Fruit fly (Drosophila melanogaster) whole organism, embryonic: ENCODE measurements around the gene SPH93.

ENCODE experiments used
- Antp ChIP-seq: fragments of 200-800 bp; sonication (Bioruptor generic); optimal IDR thresholded peaks from 3 replicates; lab custom pipeline; 2016; ENCODE audit warnings: missing biosample characterization, missing genetic modification characterization
- Bdp1 ChIP-seq: fragments of 200-800 bp; sonication (Bioruptor generic); optimal IDR thresholded peaks from 3 replicates; lab custom pipeline; 2016; ENCODE audit warnings: missing biosample characterization, missing genetic modification characterization
- BtbVII ChIP-seq: fragments of 200-800 bp; sonication (Bioruptor generic); optimal IDR thresholded peaks from 3 replicates; lab custom pipeline; 2017; ENCODE audit warnings: missing biosample characterization, mild to moderate bottlenecking, missing genetic modification characterization
- CG10431 ChIP-seq: fragments of 200-800 bp; sonication (Bioruptor generic); optimal IDR thresholded peaks from 3 replicates; lab custom pipeline; 2018; ENCODE audit warnings: missing biosample characterization, mild to moderate bottlenecking, missing genetic modification characterization
- CG10959 ChIP-seq: fragments of 200-800 bp; sonication (Bioruptor generic); IDR thresholded peaks from 2 replicates; pipeline ENCODE4 v1.3.6; 2022; ENCODE audit warnings: missing biosample characterization, missing genetic modification characterization
- CG12236 ChIP-seq: fragments of 200-800 bp; sonication (Bioruptor generic); optimal IDR thresholded peaks from 2 replicates; lab custom pipeline; 2016; ENCODE audit warnings: missing biosample characterization, missing genetic modification characterization
- CG17361 ChIP-seq: fragments of 200-800 bp; sonication (Bioruptor generic); IDR thresholded peaks from 3 replicates; pipeline ENCODE4 v1.3.6; 2022; ENCODE audit warnings: missing biosample characterization, missing genetic modification characterization
- CG17612 ChIP-seq: fragments of 200-800 bp; sonication (Bioruptor generic); IDR thresholded peaks from 2 replicates; pipeline ENCODE4 v1.3.6; 2022; ENCODE audit warnings: missing biosample characterization, missing genetic modification characterization
- CG2678 ChIP-seq: fragments of 200-800 bp; sonication (Bioruptor generic); optimal IDR thresholded peaks from 3 replicates; lab custom pipeline; 2019; ENCODE audit warnings: missing biosample characterization, mild to moderate bottlenecking, missing genetic modification characterization, moderate library complexity
- CG31365 ChIP-seq: fragments of 200-800 bp; sonication (Bioruptor generic); optimal IDR thresholded peaks from 2 replicates; lab custom pipeline; 2018; ENCODE audit warnings: missing biosample characterization, mild to moderate bottlenecking, missing genetic modification characterization
- CG31441 ChIP-seq: fragments of 200-800 bp; sonication (Bioruptor generic); IDR thresholded peaks from 2 replicates; pipeline ENCODE4 v1.3.6; 2022; ENCODE audit warnings: missing biosample characterization, missing genetic modification characterization
- CG34422 ChIP-seq: fragments of 200-800 bp; sonication (Bioruptor generic); IDR thresholded peaks from 3 replicates; pipeline ENCODE4 v1.3.6; 2022; ENCODE audit warnings: missing biosample characterization, missing genetic modification characterization
- CG3838 ChIP-seq: fragments of 200-800 bp; sonication (Bioruptor generic); optimal IDR thresholded peaks from 3 replicates; lab custom pipeline; 2016; ENCODE audit warnings: missing biosample characterization, missing genetic modification characterization
- CG4617 ChIP-seq: fragments of 200-800 bp; sonication (Bioruptor generic); optimal IDR thresholded peaks from 3 replicates; lab custom pipeline; 2016; ENCODE audit warnings: missing biosample characterization, missing genetic modification characterization, borderline replicate concordance
- CG6254 ChIP-seq: fragments of 200-800 bp; sonication (Bioruptor generic); optimal IDR thresholded peaks from 3 replicates; lab custom pipeline; 2017; ENCODE audit warnings: mild to moderate bottlenecking, missing biosample characterization, missing genetic modification reagents, missing genetic modification characterization
- CG6272 ChIP-seq: fragments of 200-800 bp; sonication (Bioruptor generic); IDR thresholded peaks from 2 replicates; pipeline ENCODE4 v1.3.6; 2022; ENCODE audit warnings: missing biosample characterization, missing genetic modification characterization
- CG6683 ChIP-seq: fragments of 200-800 bp; sonication (Bioruptor generic); optimal IDR thresholded peaks from 2 replicates; lab custom pipeline; 2017; ENCODE audit warnings: missing biosample characterization, mild to moderate bottlenecking, missing genetic modification characterization, missing genetic modification reagents
- CG7357 ChIP-seq: fragments of 200-800 bp; sonication (Bioruptor generic); IDR thresholded peaks from 3 replicates; pipeline ENCODE4 v1.3.6; 2022; ENCODE audit warnings: missing biosample characterization, missing genetic modification characterization
- CG7839 ChIP-seq: fragments of 200-800 bp; sonication (Bioruptor generic); optimal IDR thresholded peaks from 3 replicates; lab custom pipeline; 2018; ENCODE audit warnings: missing biosample characterization, mild to moderate bottlenecking, missing genetic modification characterization, moderate library complexity
- CG8089 ChIP-seq: fragments of 200-800 bp; sonication (Bioruptor generic); optimal IDR thresholded peaks from 3 replicates; lab custom pipeline; 2016; ENCODE audit warnings: missing biosample characterization, missing genetic modification characterization
- CG9932 ChIP-seq: fragments of 200-800 bp; sonication (Bioruptor generic); IDR thresholded peaks from 2 replicates; pipeline ENCODE4 v1.3.6; 2022; ENCODE audit warnings: missing biosample characterization, missing genetic modification characterization
- Dek ChIP-seq: fragments of 200-800 bp; sonication (Bioruptor generic); optimal IDR thresholded peaks from 3 replicates; lab custom pipeline; 2019; ENCODE audit warnings: missing biosample characterization, mild to moderate bottlenecking, missing genetic modification characterization, moderate library complexity
- Hey ChIP-seq: fragments of 200-800 bp; sonication (Bioruptor generic); optimal IDR thresholded peaks from 3 replicates; lab custom pipeline; 2018; ENCODE audit warnings: missing biosample characterization, mild to moderate bottlenecking, missing genetic modification characterization
- Hr78 ChIP-seq, 2 experiments: fragments of 200-800 bp in 1 of 2; fragments of >200 bp in 1 of 2; sonication (Bioruptor generic) in 1 of 2; optimal IDR thresholded peaks; 2 replicates each; lab custom pipeline; 2017 to 2019; ENCODE audit warnings: missing biosample characterization in 2 of 2, missing genetic modification characterization in 2 of 2, mild to moderate bottlenecking in 1 of 2, moderate library complexity in 1 of 2
- Lim3 ChIP-seq: fragments of 200-800 bp; sonication (Bioruptor generic); IDR thresholded peaks from 2 replicates; pipeline ENCODE4 v1.3.6; 2022; ENCODE audit warnings: missing biosample characterization, missing genetic modification characterization
- Max ChIP-seq: fragments of 200-800 bp; sonication (Bioruptor generic); optimal IDR thresholded peaks from 2 replicates; lab custom pipeline; 2016; ENCODE audit warnings: missing biosample characterization, mild to moderate bottlenecking, missing genetic modification characterization
- Mes4 ChIP-seq: fragments of 200-800 bp; sonication (Bioruptor generic); optimal IDR thresholded peaks from 2 replicates; lab custom pipeline; 2016; ENCODE audit warnings: missing biosample characterization, missing genetic modification characterization
- Mrtf ChIP-seq: fragments of 200-800 bp; sonication (Bioruptor generic); IDR thresholded peaks from 3 replicates; pipeline ENCODE4 v1.3.6; 2022; ENCODE audit warnings: missing biosample characterization, missing genetic modification characterization
- NfI ChIP-seq: fragments of 200-800 bp; sonication (Bioruptor generic); optimal IDR thresholded peaks from 3 replicates; lab custom pipeline; 2018; ENCODE audit warnings: missing biosample characterization, mild to moderate bottlenecking, missing genetic modification characterization, moderate library complexity
- Oaz ChIP-seq: fragments of 200-800 bp; sonication (Bioruptor generic); IDR thresholded peaks from 2 replicates; pipeline ENCODE4 v1.3.6; 2022; ENCODE audit warnings: missing biosample characterization, missing genetic modification characterization
- Opbp ChIP-seq: fragments of 200-800 bp; sonication (Bioruptor generic); IDR thresholded peaks from 3 replicates; pipeline ENCODE4 v1.3.6; 2022; ENCODE audit warnings: missing biosample characterization, missing genetic modification characterization; ENCODE audit not compliant: partially characterized antibody
- Poxn ChIP-seq: fragments of 200-800 bp; sonication (Bioruptor generic); IDR thresholded peaks from 2 replicates; pipeline ENCODE4 v1.3.6; 2022; ENCODE audit warnings: missing biosample characterization, missing genetic modification characterization
- Sox102F ChIP-seq: fragments of 200-800 bp; sonication (Bioruptor generic); optimal IDR thresholded peaks from 2 replicates; lab custom pipeline; 2018; ENCODE audit warnings: missing biosample characterization, mild to moderate bottlenecking, missing genetic modification characterization, moderate library complexity
- Taf1 ChIP-seq: fragments of 200-800 bp; sonication (Bioruptor generic); IDR thresholded peaks from 2 replicates; pipeline ENCODE4 v1.3.6; 2022; ENCODE audit warnings: missing biosample characterization, missing genetic modification characterization
- az2 ChIP-seq: fragments of 200-800 bp; sonication (Bioruptor generic); optimal IDR thresholded peaks from 3 replicates; lab custom pipeline; 2016; ENCODE audit warnings: missing biosample characterization, missing genetic modification characterization
- bab2 ChIP-seq: fragments of 200-800 bp; sonication (Bioruptor generic); optimal IDR thresholded peaks from 2 replicates; lab custom pipeline; 2016; ENCODE audit warnings: missing biosample characterization, missing genetic modification characterization
- cwo ChIP-seq: fragments of 200-800 bp; sonication (Bioruptor generic); optimal IDR thresholded peaks from 3 replicates; lab custom pipeline; 2017; ENCODE audit warnings: missing biosample characterization, missing genetic modification characterization, mild to moderate bottlenecking, moderate library complexity, missing genetic modification reagents
- da ChIP-seq: fragments of 200-800 bp; sonication (Bioruptor generic); optimal IDR thresholded peaks from 2 replicates; lab custom pipeline; 2016; ENCODE audit warnings: missing biosample characterization, missing genetic modification characterization
- grn ChIP-seq: fragments of 200-800 bp; sonication (Bioruptor generic); optimal IDR thresholded peaks from 3 replicates; lab custom pipeline; 2017; ENCODE audit warnings: missing biosample characterization, missing genetic modification characterization
- ham ChIP-seq: fragments of 200-800 bp; sonication (Bioruptor generic); IDR thresholded peaks from 2 replicates; pipeline ENCODE4 v1.3.6; 2022; ENCODE audit warnings: missing biosample characterization, missing genetic modification characterization
- ind ChIP-seq: fragments of 200-800 bp; sonication (Bioruptor generic); optimal IDR thresholded peaks from 3 replicates; lab custom pipeline; 2016; ENCODE audit warnings: missing biosample characterization, missing genetic modification characterization
- lab ChIP-seq: fragments of 200-800 bp; sonication (Bioruptor generic); optimal IDR thresholded peaks from 3 replicates; lab custom pipeline; 2017; ENCODE audit warnings: missing biosample characterization, missing genetic modification characterization, mild to moderate bottlenecking, moderate library complexity, missing genetic modification reagents
- maf-S ChIP-seq: fragments of 200-800 bp; sonication (Bioruptor generic); optimal IDR thresholded peaks from 2 replicates; lab custom pipeline; 2016; ENCODE audit warnings: missing biosample characterization, missing genetic modification characterization
- mam ChIP-seq: fragments of 200-800 bp; sonication (Bioruptor generic); optimal IDR thresholded peaks from 3 replicates; lab custom pipeline; 2016; ENCODE audit warnings: missing biosample characterization, missing genetic modification characterization
- peb ChIP-seq: fragments of 200-800 bp; sonication (Bioruptor generic); IDR thresholded peaks from 2 replicates; pipeline ENCODE4 v1.3.6; 2022; ENCODE audit warnings: missing biosample characterization, missing genetic modification characterization
- pita ChIP-seq: fragments of 200-800 bp; sonication (Bioruptor generic); optimal IDR thresholded peaks from 2 replicates; lab custom pipeline; 2017; ENCODE audit warnings: missing biosample characterization, mild to moderate bottlenecking, missing genetic modification characterization
- run ChIP-seq: fragments of 200-800 bp; sonication (Bioruptor generic); optimal IDR thresholded peaks from 3 replicates; lab custom pipeline; 2018; ENCODE audit warnings: missing biosample characterization, mild to moderate bottlenecking, missing genetic modification characterization
- tna ChIP-seq: fragments of 200-800 bp; sonication (Bioruptor generic); IDR thresholded peaks from 2 replicates; pipeline ENCODE4 v1.3.6; 2022; ENCODE audit warnings: missing biosample characterization, missing genetic modification characterization; ENCODE audit not compliant: partially characterized antibody
- trem ChIP-seq: fragments of 200-800 bp; optimal IDR thresholded peaks from 3 replicates; lab custom pipeline; 2019; ENCODE audit warnings: missing biosample characterization, mild to moderate bottlenecking, missing genetic modification characterization, moderate library complexity

Gene SPH93

dm6 chr2L:17472582-17473524, 17.1 kb upstream of the SPH93 start, which contains the start of gene BicD (continued):
- TF ChIP-seq Hr78 (GFP tag; optimal IDR thresholded peaks at IDR 0.05; lab: Kevin White, UChicago) (no peak), Max (GFP tag; lab: Kevin White, UChicago) (no peak), Dek (tag; lab: Kevin White, UChicago) (peak; percentile 24), CG17361 (0 out of 3 replicates have a peak, but pooled peaks have one; percentile 36), CG2678 (tag; lab: Kevin White, UChicago) (peak; percentile 29), ind (GFP tag; lab: Kevin White, UChicago) (no peak), CG7357 (GFP tag; lab: Robert Waterston, UW) (peak; percentile 91), lab (GFP tag; lab: Kevin White, UChicago) (peak; percentile 31), Lim3 (no peak), NfI (GFP tag; lab: Kevin White, UChicago) (no peak), CG6254 (GFP tag; lab: Kevin White, UChicago) (peak; percentile 7), Opbp (GFP tag; lab: Robert Waterston, UW) (peak; percentile 49; the same call in 1 of the 3 replicates), az2 (no peak), CG17612 (0 out of 2 replicates have a peak, but pooled peaks have one; percentile 7), run (tag; lab: Kevin White, UChicago) (peak; percentile 12), CG34422 (peak; percentile 59; the same call in 1 of the 3 replicates), Hey (tag; lab: Kevin White, UChicago) (no peak), mam (GFP tag; lab: Kevin White, UChicago) (no peak), CG4617 (GFP tag; lab: Kevin White, UChicago) (peak; percentile 38), Sox102F (GFP tag; lab: Kevin White, UChicago) (no peak), trem (tag; lab: Kevin White, UChicago) (peak; percentile 83), CG10431 (GFP tag; lab: Kevin White, UChicago) (peak; percentile 61), bab2 (GFP tag; lab: Kevin White, UChicago) (no peak), CG8089 (GFP tag; lab: Kevin White, UChicago) (no peak), CG7839 (tag; lab: Kevin White, UChicago) (no peak), Bdp1 (peak; percentile 31), Oaz (GFP tag; lab: Robert Waterston, UW) (no peak), CG10959 (GFP tag; lab: Robert Waterston, UW) (no peak), Mes4 (GFP tag; lab: Kevin White, UChicago) (no peak), Taf1 (GFP tag; lab: Robert Waterston, UW) (no peak), pita (GFP tag; lab: Kevin White, UChicago) (peak; percentile 65), ham (no peak), cwo (no peak), CG31441 (GFP tag; lab: Robert Waterston, UW) (peak; percentile 47; the same call in 1 of the 2 replicates), grn (GFP tag; lab: Kevin White, UChicago) (no peak), CG12236 (GFP tag; lab: Kevin White, UChicago) (no peak), CG6683 (no peak), CG31365 (no peak), tna (GFP tag; lab: Robert Waterston, UW) (no peak; the same call in 1 of the 2 replicates), Poxn (no peak), CG3838 (GFP tag; lab: Kevin White, UChicago) (no peak), Antp (no peak), BtbVII (GFP tag; lab: Kevin White, UChicago) (peak; percentile 36), CG9932 (GFP tag; lab: Robert Waterston, UW) (peak; percentile 23; the same call in 1 of the 2 replicates), Mrtf (GFP tag; lab: Robert Waterston, UW) (no peak), peb (GFP tag; lab: Robert Waterston, UW) (no peak), da (GFP tag; lab: Kevin White, UChicago) (no peak), maf-S (GFP tag; lab: Kevin White, UChicago) (no peak), CG6272 (GFP tag; lab: Robert Waterston, UW) (no peak)
